Worm (Caenorhabditis elegans) whole organism, L4 larva: ENCODE measurements around the gene mtx-2.

Experiments
- F10B5.3 ChIP-seq: sonication (generic microtip); optimal IDR thresholded peaks from 2 replicates; lab custom pipeline; 2016; ENCODE audit warnings: mild to moderate bottlenecking, missing genetic modification characterization, missing compliant biosample characterization
- F26F4.8 ChIP-seq: fragments of 200-800 bp; sonication (Bioruptor generic); conservative IDR thresholded peaks from 2 replicates; pipeline ENCODE4 v1.3.6; 2022; ENCODE audit warnings: missing genetic modification characterization, missing compliant biosample characterization
- F44E2.7 ChIP-seq: fragments of 200-800 bp; sonication (Bioruptor generic); IDR thresholded peaks from 2 replicates; pipeline ENCODE4 v2.1.2; 2022; ENCODE audit warnings: missing genetic modification characterization, missing compliant biosample characterization
- R02D3.7 ChIP-seq: fragments of 150-350 bp; sonication (generic microtip); optimal IDR thresholded peaks from 3 replicates; lab custom pipeline; 2014; ENCODE audit warnings: missing biosample characterization, missing genetic modification characterization
- T20F7.1 ChIP-seq: fragments of 200-800 bp; sonication (Bioruptor generic); optimal IDR thresholded peaks from 2 replicates; lab custom pipeline; 2018; ENCODE audit warnings: mild to moderate bottlenecking, missing genetic modification characterization, missing compliant biosample characterization
- Y5F2A.4 ChIP-seq: fragments of 200-800 bp; sonication (Bioruptor generic); optimal IDR thresholded peaks from 2 replicates; lab custom pipeline; 2018; ENCODE audit warnings: mild to moderate bottlenecking, missing genetic modification characterization, missing compliant biosample characterization
- Y75B8A.6 ChIP-seq: fragments of 200-800 bp; sonication (Bioruptor generic); IDR thresholded peaks from 2 replicates; pipeline ENCODE4 v1.3.6; 2022; ENCODE audit warnings: missing genetic modification reagents, missing genetic modification characterization, missing compliant biosample characterization
- ZK337.2 ChIP-seq: fragments of 200-800 bp; sonication (Bioruptor generic); IDR thresholded peaks from 2 replicates; pipeline ENCODE4 v1.3.6; 2022; ENCODE audit warnings: missing genetic modification reagents, missing genetic modification characterization, missing compliant biosample characterization
- aha-1 ChIP-seq: fragments of 150-350 bp; peaks from one replicate; lab custom pipeline; 2014; ENCODE audit warnings: missing biosample characterization, missing genetic modification characterization
- ceh-20 ChIP-seq: fragments of 200-800 bp; sonication (Bioruptor generic); IDR thresholded peaks from 2 replicates; pipeline ENCODE4 v1.3.6; 2022; ENCODE audit warnings: missing genetic modification reagents, missing genetic modification characterization, missing compliant biosample characterization
- ceh-32 ChIP-seq: sonication (generic microtip); optimal IDR thresholded peaks from 2 replicates; lab custom pipeline; 2016; ENCODE audit warnings: mild to moderate bottlenecking, missing genetic modification characterization, missing compliant biosample characterization; ENCODE audit not compliant: poor library complexity
- ceh-44 ChIP-seq: fragments of 200-800 bp; sonication (Bioruptor generic); IDR thresholded peaks from 2 replicates; pipeline ENCODE4 v1.3.6; 2022; ENCODE audit warnings: missing genetic modification reagents, missing genetic modification characterization, missing compliant biosample characterization
- cey-2 ChIP-seq: sonication (generic microtip); optimal IDR thresholded peaks from 3 replicates; lab custom pipeline; 2017; ENCODE audit warnings: missing genetic modification characterization, mild to moderate bottlenecking, missing compliant biosample characterization, antibody characterized with exemption, borderline replicate concordance; ENCODE audit not compliant: insufficient read depth
- daf-16 ChIP-seq, 3 experiments: sonication (generic microtip); optimal IDR thresholded peaks; 2 replicates each; lab custom pipeline; 2016 to 2017; ENCODE audit warnings: missing genetic modification characterization in 3 of 3, missing genetic modification reagents in 3 of 3, mild to moderate bottlenecking in 2 of 3, missing compliant biosample characterization in 2 of 3, missing biosample characterization in 1 of 3, moderate library complexity in 1 of 3
- dmd-6 ChIP-seq: fragments of 200-800 bp; sonication (Bioruptor generic); IDR thresholded peaks from 2 replicates; pipeline ENCODE4 v1.3.6; 2022; ENCODE audit warnings: missing genetic modification reagents, missing genetic modification characterization, missing compliant biosample characterization
- dpl-1 ChIP-seq: fragments of 150-350 bp; optimal IDR thresholded peaks from 2 replicates; lab custom pipeline; 2014; ENCODE audit warnings: missing biosample characterization, missing genetic modification reagents, missing genetic modification characterization
- duxl-1 ChIP-seq: sonication (generic microtip); optimal IDR thresholded peaks from 2 replicates; lab custom pipeline; 2016; ENCODE audit warnings: mild to moderate bottlenecking, missing genetic modification characterization, moderate library complexity, missing compliant biosample characterization; ENCODE audit not compliant: poor library complexity
- dve-1 ChIP-seq: sonication (generic microtip); optimal IDR thresholded peaks from 2 replicates; lab custom pipeline; 2017; ENCODE audit warnings: antibody characterized with exemption, mild to moderate bottlenecking, missing genetic modification characterization, missing compliant biosample characterization; ENCODE audit not compliant: insufficient read depth
- gei-8 ChIP-seq: fragments of 200-800 bp; sonication (Bioruptor generic); optimal IDR thresholded peaks from 2 replicates; lab custom pipeline; 2018; ENCODE audit warnings: mild to moderate bottlenecking, missing genetic modification characterization, missing compliant biosample characterization
- hif-1 ChIP-seq, 2 experiments: sonication (generic microtip); optimal IDR thresholded peaks; 2 replicates each; lab custom pipeline; 2016 to 2017; ENCODE audit warnings: missing compliant biosample characterization in 2 of 2, missing genetic modification characterization in 2 of 2, missing genetic modification reagents in 2 of 2, missing genotype in 2 of 2, mild to moderate bottlenecking in 1 of 2
- hmg-1.1 ChIP-seq: fragments of 200-800 bp; sonication (Bioruptor generic); IDR thresholded peaks from 2 replicates; pipeline ENCODE4 v1.3.6; 2022; ENCODE audit warnings: missing genetic modification reagents, missing genetic modification characterization, missing compliant biosample characterization
- lin-1 ChIP-seq: fragments of 200-800 bp; sonication (Bioruptor generic); IDR thresholded peaks from 2 replicates; pipeline ENCODE4 v1.3.6; 2022; ENCODE audit warnings: missing genetic modification reagents, missing genetic modification characterization, missing compliant biosample characterization
- lin-15B ChIP-seq: fragments of 150-350 bp; sonication (generic microtip); optimal IDR thresholded peaks from 3 replicates; lab custom pipeline; 2014; ENCODE audit warnings: missing biosample characterization, missing genetic modification characterization
- lin-29 ChIP-seq: fragments of 200-800 bp; sonication (Bioruptor generic); IDR thresholded peaks from 2 replicates; pipeline ENCODE4 v1.3.6; 2022; ENCODE audit warnings: missing genetic modification reagents, missing genetic modification characterization, missing compliant biosample characterization
- lin-39 ChIP-seq: fragments of 150-350 bp; optimal IDR thresholded peaks from 2 replicates; lab custom pipeline; 2014; ENCODE audit warnings: missing biosample characterization, missing genetic modification reagents, missing genetic modification characterization
- lir-3 ChIP-seq: sonication (generic microtip); optimal IDR thresholded peaks from 2 replicates; lab custom pipeline; 2016; ENCODE audit warnings: mild to moderate bottlenecking, missing genetic modification characterization, missing compliant biosample characterization
- madf-5 ChIP-seq, 2 experiments: fragments of 200-800 bp; sonication (Bioruptor generic); IDR thresholded peaks; 2 replicates each; pipeline ENCODE4 v1.3.6; 2022; ENCODE audit warnings: missing compliant biosample characterization in 2 of 2, missing genetic modification characterization in 2 of 2
- mep-1 ChIP-seq: fragments of 150-350 bp; sonication (generic microtip); optimal IDR thresholded peaks from 3 replicates; lab custom pipeline; 2014; ENCODE audit warnings: missing biosample characterization, missing genetic modification characterization
- mes-2 ChIP-seq: sonication (generic microtip); optimal IDR thresholded peaks from 2 replicates; lab custom pipeline; 2016; ENCODE audit warnings: missing genotype, mild to moderate bottlenecking, missing genetic modification characterization, missing compliant biosample characterization; ENCODE audit not compliant: poor library complexity, severe bottlenecking
- mxl-3 ChIP-seq: fragments of 200-800 bp; sonication (Bioruptor generic); optimal IDR thresholded peaks from 2 replicates; lab custom pipeline; 2018; ENCODE audit warnings: mild to moderate bottlenecking, missing genetic modification characterization, missing compliant biosample characterization
- nhr-11 ChIP-seq: fragments of 150-350 bp; optimal IDR thresholded peaks from 2 replicates; lab custom pipeline; 2014; ENCODE audit warnings: missing biosample characterization, missing genetic modification characterization
- nhr-111 ChIP-seq: fragments of 200-800 bp; sonication (Bioruptor generic); optimal IDR thresholded peaks from 2 replicates; lab custom pipeline; 2018; ENCODE audit warnings: mild to moderate bottlenecking, missing genetic modification characterization, missing compliant biosample characterization
- nhr-237 ChIP-seq: sonication (generic microtip); optimal IDR thresholded peaks from 2 replicates; lab custom pipeline; 2017; ENCODE audit warnings: missing biosample characterization, missing genetic modification characterization
- nhr-25 ChIP-seq: sonication (generic microtip); optimal IDR thresholded peaks from 2 replicates; lab custom pipeline; 2017; ENCODE audit warnings: missing genetic modification characterization, mild to moderate bottlenecking, missing compliant biosample characterization, antibody characterized with exemption, moderate library complexity, borderline replicate concordance; ENCODE audit not compliant: insufficient read depth
- nhr-76 ChIP-seq: fragments of 150-350 bp; optimal IDR thresholded peaks from 2 replicates; lab custom pipeline; 2014; ENCODE audit warnings: missing biosample characterization, missing genetic modification characterization
- pha-4 ChIP-seq, 2 experiments: fragments of 150-350 bp in 1 of 2; fragments of 200-800 bp in 1 of 2; sonication (Bioruptor generic) in 1 of 2; IDR thresholded peaks in 1 of 2; optimal IDR thresholded peaks in 1 of 2; 2 replicates each; pipeline versions ENCODE4 v1.3.6 to Lab custom; 2014 to 2022; ENCODE audit warnings: missing genetic modification characterization in 2 of 2, missing genetic modification reagents in 2 of 2, missing biosample characterization in 1 of 2, missing compliant biosample characterization in 1 of 2
- pqm-1 ChIP-seq: sonication (generic microtip); optimal IDR thresholded peaks from 2 replicates; lab custom pipeline; 2017; ENCODE audit warnings: missing biosample characterization, missing genetic modification characterization
- rbr-2 ChIP-seq: sonication (generic microtip); optimal IDR thresholded peaks from 2 replicates; lab custom pipeline; 2016; ENCODE audit warnings: missing genotype, missing genetic modification characterization, missing compliant biosample characterization
- sdz-12 ChIP-seq: fragments of 200-800 bp; sonication (Bioruptor generic); optimal IDR thresholded peaks from 2 replicates; lab custom pipeline; 2018; ENCODE audit warnings: mild to moderate bottlenecking, missing genetic modification characterization, missing compliant biosample characterization
- spr-1 ChIP-seq: sonication (generic microtip); optimal IDR thresholded peaks from 2 replicates; lab custom pipeline; 2016; ENCODE audit warnings: mild to moderate bottlenecking, missing genetic modification characterization, missing compliant biosample characterization
- tra-1 ChIP-seq: fragments of 200-800 bp; sonication (Bioruptor generic); IDR thresholded peaks from 2 replicates; pipeline ENCODE4 v1.3.6; 2022; ENCODE audit warnings: missing genetic modification reagents, missing genetic modification characterization, missing compliant biosample characterization
- unc-62 ChIP-seq, 3 experiments: fragments of 150-350 bp in 1 of 3; sonication (generic microtip); optimal IDR thresholded peaks in 2 of 3; peaks in 1 of 3; 1 replicate in 1 of 3; 2 replicates in 2 of 3; lab custom pipeline; 2014 to 2017; ENCODE audit warnings: missing biosample characterization in 3 of 3, missing genetic modification characterization in 3 of 3, missing genetic modification reagents in 3 of 3, missing genotype in 1 of 3
- zag-1 ChIP-seq: fragments of 150-350 bp; optimal IDR thresholded peaks from 2 replicates; lab custom pipeline; 2014; ENCODE audit warnings: missing biosample characterization, missing genetic modification characterization
- zip-11 ChIP-seq: fragments of 200-800 bp; sonication (Bioruptor generic); IDR thresholded peaks from 2 replicates; pipeline ENCODE4 v1.3.6; 2022; ENCODE audit warnings: missing genetic modification characterization, missing compliant biosample characterization
- ztf-7 ChIP-seq: fragments of 150-350 bp; optimal IDR thresholded peaks from 2 replicates; lab custom pipeline; 2014; ENCODE audit warnings: missing biosample characterization, missing genetic modification characterization

The mtx-2 gene

DNA sequence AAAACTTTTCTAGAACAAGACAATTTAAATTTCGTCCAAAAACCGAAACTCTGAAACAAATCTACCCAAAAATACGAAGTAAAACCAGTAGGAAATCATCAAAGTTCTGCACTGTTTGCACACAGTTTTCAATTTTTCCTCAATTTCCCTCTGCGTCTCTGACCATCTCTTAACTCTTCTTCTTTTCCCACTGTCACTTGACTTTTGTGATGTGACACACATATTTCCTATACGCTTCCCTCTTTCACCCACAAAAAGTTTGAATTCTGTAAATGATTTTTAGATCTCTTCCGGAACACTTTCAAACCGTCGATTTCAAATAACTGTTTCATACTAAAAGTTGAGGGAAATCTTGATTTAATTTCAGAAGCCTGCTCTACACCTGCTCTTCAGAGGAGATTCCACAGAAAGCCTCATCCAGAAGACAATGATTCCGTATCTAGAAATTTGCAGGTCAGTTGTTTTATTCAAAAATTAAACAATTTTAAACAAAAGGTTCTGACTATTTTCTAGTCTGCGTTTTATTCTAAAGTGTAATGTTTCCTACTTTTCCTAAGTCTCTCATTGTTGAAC is 44.0 kb downstream of the mtx-2 start, which contains the start of gene ncl-1 (continued):
- TF ChIP-seq hif-1 (tag; optimal IDR thresholded peaks at IDR 0.05; lab: Kevin White, UChicago) (no peak), ztf-7 (no peak), nhr-237 (tag; lab: Kevin White, UChicago) (no peak), ZK337.2 (GFP tag; lab: Robert Waterston, UW) (no peak), F44E2.7 (no peak), mep-1 (tag; lab: Kevin White, UChicago) (peak; percentile 47), cey-2 (tag; lab: Kevin White, UChicago) (no peak), zip-11 (GFP tag; lab: Robert Waterston, UW) (no peak), R02D3.7 (no peak), sdz-12 (GFP tag; lab: Kevin White, UChicago) (no peak), ceh-44 (GFP tag; lab: Robert Waterston, UW) (no peak), lin-39 (no peak), gei-8 (GFP tag; lab: Kevin White, UChicago) (no peak), dpl-1 (GFP tag; lab: Kevin White, UChicago) (no peak), madf-5 (GFP tag; IDR thresholded peaks at IDR 0.05; lab: Robert Waterston, UW) (no peak), zag-1 (no peak), tra-1 (GFP tag; lab: Robert Waterston, UW) (no peak), F10B5.3 (tag; lab: Kevin White, UChicago) (no peak), hmg-1.1 (GFP tag; lab: Robert Waterston, UW) (peak; percentile 58; the same call in 1 of the 2 replicates), mxl-3 (no peak), dmd-6 (GFP tag; lab: Robert Waterston, UW) (peak; percentile 41; the same call in 1 of the 2 replicates), ceh-20 (GFP tag; lab: Robert Waterston, UW) (no peak), rbr-2 (tag; lab: Kevin White, UChicago) (no peak), F26F4.8 (GFP tag; lab: Robert Waterston, UW) (no peak), lin-1 (GFP tag; lab: Robert Waterston, UW) (no peak), duxl-1 (tag; lab: Kevin White, UChicago) (no peak), daf-16 (GFP tag; optimal IDR thresholded peaks at IDR 0.05; lab: Kevin White, UChicago) (no peak), daf-16 (tag; optimal IDR thresholded peaks at IDR 0.05; lab: Kevin White, UChicago) (no peak), spr-1 (no peak), Y75B8A.6 (GFP tag; lab: Robert Waterston, UW) (no peak), lir-3 (tag; lab: Kevin White, UChicago) (no peak)
- TF ChIP-seq, all 104 proteins: peak for 11

DNA sequence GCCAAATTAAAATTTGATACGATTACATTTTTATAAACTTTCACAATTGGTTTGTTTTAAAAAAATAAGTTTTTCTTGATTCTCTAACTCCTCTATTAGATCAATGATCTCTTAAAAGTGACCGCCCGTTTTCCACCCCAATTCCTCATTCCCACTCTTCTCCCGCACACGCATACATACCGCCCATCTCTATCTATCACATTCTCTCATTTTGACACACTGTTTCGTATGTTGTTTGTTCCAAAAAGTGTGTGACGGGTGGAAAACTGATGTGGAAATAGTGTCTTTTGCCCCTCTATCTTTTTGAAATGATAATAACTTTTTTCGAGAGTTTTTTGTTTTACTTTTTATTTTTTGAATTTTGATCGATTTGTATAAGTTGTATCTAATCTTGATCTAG is 45.1 kb downstream of the mtx-2 start:
- peak; percentile 53 for TF ChIP-seq dpl-1 (GFP tag; lab: Kevin White, UChicago)
- TF ChIP-seq nhr-111 (GFP tag; lab: Kevin White, UChicago): no peak
- peak; percentile 37 for TF ChIP-seq ztf-7
- TF ChIP-seq lin-15B (tag; lab: Kevin White, UChicago): no peak
- TF ChIP-seq hif-1 (tag; optimal IDR thresholded peaks at IDR 0.05; lab: Kevin White, UChicago): peak in 1 of 2 experiments; percentile 35
- no peak for TF ChIP-seq ceh-32 (tag; lab: Kevin White, UChicago)
- peak; percentile 46 for TF ChIP-seq aha-1
- peak; percentile 94 for TF ChIP-seq mxl-3
- TF ChIP-seq pha-4 (GFP tag; IDR thresholded peaks at IDR 0.05; lab: Robert Waterston, UW): no peak
- TF ChIP-seq pha-4 (tag; optimal IDR thresholded peaks at IDR 0.05; lab: Kevin White, UChicago): peak; percentile 62
- TF ChIP-seq madf-5 (GFP tag; IDR thresholded peaks at IDR 0.05; lab: Robert Waterston, UW): no peak
- TF ChIP-seq mes-2 (tag; lab: Kevin White, UChicago): peak; percentile 69
- TF ChIP-seq tra-1 (GFP tag; lab: Robert Waterston, UW): no peak
- peak; percentile 25 for TF ChIP-seq nhr-25
- TF ChIP-seq nhr-76 (tag; lab: Kevin White, UChicago): peak; percentile 73
- peak; percentile 76 for TF ChIP-seq T20F7.1 (GFP tag; lab: Kevin White, UChicago)
- peak in 1 of 2 experiments; percentile 41 for TF ChIP-seq unc-62 (GFP tag; optimal IDR thresholded peaks at IDR 0.05 in 1 of 2; lab: Kevin White, UChicago)
- no peak for TF ChIP-seq unc-62 (tag; optimal IDR thresholded peaks at IDR 0.05; lab: Kevin White, UChicago)
- TF ChIP-seq mep-1 (tag; lab: Kevin White, UChicago): peak; percentile 88
- peak; percentile 98 for TF ChIP-seq pqm-1 (tag; lab: Kevin White, UChicago)
- no peak for TF ChIP-seq Y5F2A.4
- no peak for TF ChIP-seq gei-8 (GFP tag; lab: Kevin White, UChicago)
- no peak for TF ChIP-seq F44E2.7
- peak; percentile 86 for TF ChIP-seq dmd-6 (GFP tag; lab: Robert Waterston, UW)
- peak; percentile 97 for TF ChIP-seq dve-1 (tag; lab: Kevin White, UChicago)
- TF ChIP-seq lin-29 (GFP tag; lab: Robert Waterston, UW): no peak
- TF ChIP-seq nhr-11 (tag; lab: Kevin White, UChicago): peak; percentile 85
- TF ChIP-seq daf-16 (GFP tag; optimal IDR thresholded peaks at IDR 0.05; lab: Kevin White, UChicago): peak; percentile 6 to 57
- peak; percentile 82 for TF ChIP-seq daf-16 (tag; optimal IDR thresholded peaks at IDR 0.05; lab: Kevin White, UChicago)
